Fruit fly (Drosophila melanogaster): ENCODE measurements around the gene Bin1.

The Bin1 gene

dm6 chr3R:16205155-16205778 is 15.9 kb upstream of the Bin1 start, which contains the start of gene mtSSB (continued):
- TF ChIP-seq CG5953 (GFP tag; IDR thresholded peaks at IDR 0.05) = peak; percentile 89
- TF ChIP-seq ttk (GFP tag; IDR thresholded peaks at IDR 0.05) = peak; percentile 75
- peak; percentile 86 for TF ChIP-seq CG18599 (GFP tag; optimal IDR thresholded peaks at IDR 0.05)
- peak; percentile 59 for TF ChIP-seq CG31441 (GFP tag; IDR thresholded peaks at IDR 0.05)
- TF ChIP-seq slou (GFP tag; optimal IDR thresholded peaks at IDR 0.05) = peak; percentile 64
- TF ChIP-seq Hr51 (GFP tag; optimal IDR thresholded peaks at IDR 0.05) = peak; percentile 74 to 86
- peak; percentile 61; the same call in 1 of the 2 replicates for TF ChIP-seq aop (GFP tag; IDR thresholded peaks at IDR 0.05)
- peak; percentile 93 for TF ChIP-seq CG17359 (tag; optimal IDR thresholded peaks at IDR 0.05)
- peak; percentile 85 for TF ChIP-seq Ada2b (GFP tag; IDR thresholded peaks at IDR 0.05)
- peak; percentile 62 for TF ChIP-seq Doc2 (GFP tag; IDR thresholded peaks at IDR 0.05)
- peak; percentile 89 for TF ChIP-seq CG8290 (GFP tag; optimal IDR thresholded peaks at IDR 0.05)
- peak; percentile 40 to 96 for TF ChIP-seq CG8290 (tag; optimal IDR thresholded peaks at IDR 0.05)
- no peak for TF ChIP-seq yki (optimal IDR thresholded peaks at IDR 0.05)
- peak; percentile 93 for TF ChIP-seq CG10959 (GFP tag; IDR thresholded peaks at IDR 0.05)
- no peak for TF ChIP-seq zf30C (GFP tag; optimal IDR thresholded peaks at IDR 0.05)
- peak; percentile 81 for TF ChIP-seq B-H2 (GFP tag; optimal IDR thresholded peaks at IDR 0.05)
- TF ChIP-seq sug (tag; optimal IDR thresholded peaks at IDR 0.05) = peak; percentile 80
- TF ChIP-seq sisA (GFP tag; IDR thresholded peaks at IDR 0.05) = peak; percentile 92
- TF ChIP-seq crc (GFP tag; optimal IDR thresholded peaks at IDR 0.05) = peak; percentile 57
- TF ChIP-seq CG17802 (tag; optimal IDR thresholded peaks at IDR 0.05) = peak; percentile 42
- peak; percentile 88 for TF ChIP-seq Six4 (GFP tag; optimal IDR thresholded peaks at IDR 0.05)
- TF ChIP-seq Sry-δ (GFP tag; optimal IDR thresholded peaks at IDR 0.05) = peak; percentile 63
- TF ChIP-seq Pdp1 (GFP tag; optimal IDR thresholded peaks at IDR 0.05) = peak; percentile 86 to 88
- peak; percentile 62 for TF ChIP-seq CG4360 (GFP tag; IDR thresholded peaks at IDR 0.05)
- no peak for TF ChIP-seq Gsc (GFP tag; IDR thresholded peaks at IDR 0.05)
- no peak for TF ChIP-seq hkb (optimal IDR thresholded peaks at IDR 0.05)
- peak; percentile 83 for TF ChIP-seq hkb (GFP tag; IDR thresholded peaks at IDR 0.05)
- TF ChIP-seq Ssrp (tag; optimal IDR thresholded peaks at IDR 0.05) = peak; percentile 49
- peak; percentile 72 for TF ChIP-seq wdn (GFP tag; IDR thresholded peaks at IDR 0.05)
- peak; percentile 40 for TF ChIP-seq CG8281 (tag; optimal IDR thresholded peaks at IDR 0.05)
- TF ChIP-seq CG9215 (GFP tag; IDR thresholded peaks at IDR 0.05) = peak; percentile 69
- TF ChIP-seq ab (GFP tag; optimal IDR thresholded peaks at IDR 0.05) = peak; percentile 41
- TF ChIP-seq oc (tag; optimal IDR thresholded peaks at IDR 0.05) = peak; percentile 85
- peak; percentile 88 for TF ChIP-seq ash1 (GFP tag; optimal IDR thresholded peaks at IDR 0.05)
- TF ChIP-seq grau (tag; optimal IDR thresholded peaks at IDR 0.05) = peak; percentile 84
- peak; percentile 90 for TF ChIP-seq sens (GFP tag)
- peak; percentile 90 for TF ChIP-seq MTF-1 (GFP tag; optimal IDR thresholded peaks at IDR 0.05; ENCODE audit: borderline replicate concordance)
- peak; percentile 13 for TF ChIP-seq TFAM (GFP tag; optimal IDR thresholded peaks at IDR 0.05)
- TF ChIP-seq CG3838 (GFP tag; optimal IDR thresholded peaks at IDR 0.05) = peak; percentile 64
- TF ChIP-seq NFAT (GFP tag; IDR thresholded peaks at IDR 0.05) = peak; percentile 99
- peak; percentile 90 for TF ChIP-seq Sox102F (GFP tag; optimal IDR thresholded peaks at IDR 0.05)
- peak; percentile 63 for TF ChIP-seq cg (GFP tag; optimal IDR thresholded peaks at IDR 0.05)
- peak; percentile 99 for TF ChIP-seq inv (GFP tag; IDR thresholded peaks at IDR 0.05; ENCODE audit: partially characterized antibody)
- peak; percentile 89 for TF ChIP-seq H2.0 (GFP tag; IDR thresholded peaks at IDR 0.05)
- TF ChIP-seq MESR4 (GFP tag; optimal IDR thresholded peaks at IDR 0.05) = no peak
- no peak for TF ChIP-seq tll (GFP tag; optimal IDR thresholded peaks at IDR 0.05)
- peak; percentile 87 for TF ChIP-seq H15 (GFP tag; IDR thresholded peaks at IDR 0.05)
- peak; percentile 86 for TF ChIP-seq pnt (GFP tag; optimal IDR thresholded peaks at IDR 0.05)
- TF ChIP-seq CG10274 (GFP tag; optimal IDR thresholded peaks at IDR 0.05) = peak; percentile 19
- peak; percentile 59 for TF ChIP-seq Ets97D (GFP tag; optimal IDR thresholded peaks at IDR 0.05)
- peak; percentile 80 for TF ChIP-seq repo (GFP tag; optimal IDR thresholded peaks at IDR 0.05)
